Worm (Caenorhabditis elegans): ENCODE measurements around the gene dcaf-1.

DNA sequence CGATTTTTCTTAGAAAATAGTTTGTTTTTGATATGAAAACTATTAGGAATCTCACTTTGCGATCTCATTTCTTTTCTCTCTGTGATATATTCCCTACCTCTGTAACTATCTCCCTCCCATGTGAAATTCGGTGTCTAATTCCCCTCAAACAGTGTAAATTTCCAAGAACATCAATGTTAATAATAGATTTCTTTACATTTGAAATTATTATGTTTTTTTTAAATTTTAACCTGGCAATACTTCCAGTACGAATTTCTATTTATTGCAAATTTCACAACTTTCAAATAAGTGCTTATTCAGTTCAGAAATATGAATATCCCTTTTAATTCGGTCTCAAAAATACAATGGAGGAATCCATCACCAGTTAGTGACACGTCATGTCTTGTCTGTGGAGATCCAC lies 21.9 kb upstream of the dcaf-1 start, which contains the start of gene nhr-100:
- TF ChIP-seq W03F9.2 (tag; optimal IDR thresholded peaks at IDR 0.05) (no peak), dao-5 (tag; optimal IDR thresholded peaks at IDR 0.05) (no peak)

Data from whole organism, L4/young adult.